Fruit fly (Drosophila melanogaster): ENCODE results near the gene MtnC.

The MtnC gene

dm6 chr3R:20360008-20360407 lies at the start of gene MtnC:
TSS of gene MtnC (plus strand) at chr3R:20360308.
- TF ChIP-seq achi (GFP tag; optimal IDR thresholded peaks at IDR 0.05) (no peak), Eip93F (GFP tag; optimal IDR thresholded peaks at IDR 0.05) (no peak), CG1621 (tag; optimal IDR thresholded peaks at IDR 0.05) (no peak), CG6276 (GFP tag; optimal IDR thresholded peaks at IDR 0.05) (no peak), CG31627 (GFP tag; optimal IDR thresholded peaks at IDR 0.05) (no peak), Smox (GFP tag; optimal IDR thresholded peaks at IDR 0.05) (no peak), Hr38 (GFP tag; optimal IDR thresholded peaks at IDR 0.05) (no peak), acj6 (GFP tag; optimal IDR thresholded peaks at IDR 0.05) (no peak), cyc (GFP tag; optimal IDR thresholded peaks at IDR 0.05) (no peak), CG3032 (tag; optimal IDR thresholded peaks at IDR 0.05) (no peak), CG10631 (GFP tag; optimal IDR thresholded peaks at IDR 0.05) (no peak), CG34406 (GFP tag; optimal IDR thresholded peaks at IDR 0.05) (no peak), Sox14 (GFP tag; optimal IDR thresholded peaks at IDR 0.05) (no peak), Sox15 (GFP tag; optimal IDR thresholded peaks at IDR 0.05) (no peak), vri (GFP tag; optimal IDR thresholded peaks at IDR 0.05) (no peak), Eip75B (GFP tag; optimal IDR thresholded peaks at IDR 0.05) (no peak), Lpt (GFP tag; optimal IDR thresholded peaks at IDR 0.05) (no peak), CG4318 (GFP tag; optimal IDR thresholded peaks at IDR 0.05) (no peak)

- TF ChIP-seq CG3032 (tag; optimal IDR thresholded peaks at IDR 0.05) (no peak), Hr4 (GFP tag; optimal IDR thresholded peaks at IDR 0.05) (no peak), CG1621 (tag; optimal IDR thresholded peaks at IDR 0.05) (no peak), Sox15 (GFP tag; optimal IDR thresholded peaks at IDR 0.05) (no peak), Ets96B (tag; optimal IDR thresholded peaks at IDR 0.05) (no peak), pdm3 (GFP tag; optimal IDR thresholded peaks at IDR 0.05) (no peak), Eip78C (GFP tag) (no peak), eg (GFP tag; IDR thresholded peaks at IDR 0.05) (no peak), CG6792 (GFP tag; optimal IDR thresholded peaks at IDR 0.05) (no peak)
These were observed 49.6 kb upstream of the MtnC start for dm6 chr3R:20310498-20310822.

- TF ChIP-seq CG32006 (GFP tag; optimal IDR thresholded peaks at IDR 0.05) (peak; percentile 53), salr (GFP tag; optimal IDR thresholded peaks at IDR 0.05) (peak in 1 of 2 experiments; percentile 30), achi (GFP tag; optimal IDR thresholded peaks at IDR 0.05) (peak; percentile 5), OdsH (GFP tag; optimal IDR thresholded peaks at IDR 0.05) (peak; percentile 26), svp (GFP tag) (peak; percentile 49), CG8319 (GFP tag; optimal IDR thresholded peaks at IDR 0.05) (no peak), esn (GFP tag; optimal IDR thresholded peaks at IDR 0.05) (peak; percentile 11), CG3919 (GFP tag; optimal IDR thresholded peaks at IDR 0.05) (no peak), acj6 (GFP tag; optimal IDR thresholded peaks at IDR 0.05) (peak; percentile 12), CG31627 (GFP tag; optimal IDR thresholded peaks at IDR 0.05) (no peak), spab (GFP tag; optimal IDR thresholded peaks at IDR 0.05) (no peak), Ets96B (tag; optimal IDR thresholded peaks at IDR 0.05) (no peak), CG7368 (GFP tag; optimal IDR thresholded peaks at IDR 0.05) (no peak), pdm3 (GFP tag; optimal IDR thresholded peaks at IDR 0.05) (peak; percentile 7), Blimp-1 (GFP tag; optimal IDR thresholded peaks at IDR 0.05) (no peak), Sox15 (GFP tag; optimal IDR thresholded peaks at IDR 0.05) (no peak), vri (GFP tag; optimal IDR thresholded peaks at IDR 0.05) (peak; percentile 55), CG6808 (GFP tag; optimal IDR thresholded peaks at IDR 0.05) (no peak), Hr39 (GFP tag; optimal IDR thresholded peaks at IDR 0.05) (peak; percentile 24), dsx (GFP tag; optimal IDR thresholded peaks at IDR 0.05; ENCODE audit: poor library complexity, severe bottlenecking) (no peak), CG6854 (GFP tag; optimal IDR thresholded peaks at IDR 0.05) (no peak), CG3032 (tag; optimal IDR thresholded peaks at IDR 0.05) (no peak), dac (GFP tag; optimal IDR thresholded peaks at IDR 0.05) (no peak), Sox102F (GFP tag; optimal IDR thresholded peaks at IDR 0.05) (peak; percentile 19), CG9139 (GFP tag; optimal IDR thresholded peaks at IDR 0.05) (no peak), Eip78C (GFP tag) (peak; percentile 71), lz (GFP tag; optimal IDR thresholded peaks at IDR 0.05) (no peak), Eip75B (GFP tag; optimal IDR thresholded peaks at IDR 0.05) (peak; percentile 10), net (GFP tag; optimal IDR thresholded peaks at IDR 0.05) (peak; percentile 2), cyc (GFP tag; optimal IDR thresholded peaks at IDR 0.05) (no peak), Hr4 (GFP tag; optimal IDR thresholded peaks at IDR 0.05) (peak; percentile 31), CG15336 (GFP tag; IDR thresholded peaks at IDR 0.05) (no peak; the same call in 1 of the 2 replicates), Met (GFP tag; optimal IDR thresholded peaks at IDR 0.05) (peak; percentile 49), Smox (GFP tag; optimal IDR thresholded peaks at IDR 0.05) (no peak), CG6276 (GFP tag; optimal IDR thresholded peaks at IDR 0.05) (peak; percentile 36), Eip93F (GFP tag; optimal IDR thresholded peaks at IDR 0.05) (no peak), Gug (GFP tag; IDR thresholded peaks at IDR 0.05) (no peak)
These were observed 49.2 kb upstream of the MtnC start for dm6 chr3R:20310905-20311304.
